Fruit fly (Drosophila melanogaster) whole organism: ENCODE data around the gene CG17343.

Source experiments
- EcR ChIP-seq, 2 experiments: fragments of >200 bp; optimal IDR thresholded peaks; 2 replicates each; lab custom pipeline; 2017; ENCODE audit warnings: missing biosample characterization in 2 of 2, missing genetic modification characterization in 2 of 2, missing genetic modification reagents in 2 of 2
- psq ChIP-seq: fragments of >200 bp; optimal IDR thresholded peaks from 2 replicates; lab custom pipeline; 2017

DNA sequence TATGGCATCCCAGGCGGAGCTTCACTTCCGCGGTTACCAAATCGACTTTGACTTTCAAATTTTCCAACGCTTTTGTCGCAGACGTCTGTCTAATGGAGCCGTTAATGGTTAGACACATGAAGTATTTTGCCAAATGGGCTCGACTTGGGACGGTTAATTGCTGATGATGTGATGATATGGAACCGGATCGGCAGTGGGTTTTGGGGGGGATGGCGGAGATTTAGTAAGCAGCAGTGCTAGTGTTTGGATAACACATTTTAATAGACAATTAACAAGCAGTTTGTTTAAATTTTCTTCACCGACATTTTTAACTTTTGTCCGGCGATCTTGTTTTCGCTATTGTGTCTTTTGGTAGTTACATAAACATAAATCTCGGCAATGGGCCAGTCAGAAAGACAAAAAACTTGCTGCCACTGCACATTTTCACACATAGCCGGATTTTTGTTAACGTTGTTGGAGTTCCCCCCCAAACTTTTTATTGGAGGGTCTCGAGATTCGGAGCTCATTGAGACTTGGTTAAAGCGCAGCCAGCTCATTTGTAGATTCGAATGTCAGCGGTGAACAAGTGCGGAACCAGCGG lies 45.0 kb downstream of the CG17343 start, which contains the start of gene amd:
- TF ChIP-seq EcR (GFP tag; optimal IDR thresholded peaks at IDR 0.05; lab: Kevin White, UChicago) (no peak), psq (lab: Kevin White, UChicago) (no peak)
